Worm (Caenorhabditis elegans) whole organism, L4 larva: ENCODE results near the gene W05H9.4.

Experiments used
- aha-1 ChIP-seq: fragments of 150-350 bp; peaks from one replicate; lab custom pipeline; 2014; ENCODE audit warnings: missing biosample characterization, missing genetic modification characterization
- ama-1 ChIP-seq: fragments of 150-350 bp; optimal IDR thresholded peaks from 2 replicates; lab custom pipeline; 2014; ENCODE audit warnings: inconsistent platforms, mixed read lengths
- ctbp-1 ChIP-seq: fragments of 200-800 bp; sonication (Bioruptor generic); IDR thresholded peaks from 2 replicates; pipeline ENCODE4 v1.3.6; 2022; ENCODE audit warnings: missing genetic modification reagents, missing genetic modification characterization, missing compliant biosample characterization
- fkh-10 ChIP-seq: fragments of 150-350 bp; optimal IDR thresholded peaks from 2 replicates; lab custom pipeline; 2014; ENCODE audit warnings: missing biosample characterization, missing genetic modification reagents, missing genetic modification characterization
- nhr-77 ChIP-seq: fragments of 150-350 bp; optimal IDR thresholded peaks from 2 replicates; lab custom pipeline; 2014; ENCODE audit warnings: missing biosample characterization, missing genetic modification characterization
- pqm-1 ChIP-seq: sonication (generic microtip); optimal IDR thresholded peaks from 2 replicates; lab custom pipeline; 2017; ENCODE audit warnings: missing biosample characterization, missing genetic modification characterization
- zag-1 ChIP-seq: fragments of 150-350 bp; optimal IDR thresholded peaks from 2 replicates; lab custom pipeline; 2014; ENCODE audit warnings: missing biosample characterization, missing genetic modification characterization

ce11 chrX:6256969-6257368 is 6.5 kb upstream of the W05H9.4 start:
- TF ChIP-seq ama-1 (lab: Kevin White, UChicago) (no peak), zag-1 (tag; lab: Kevin White, UChicago) (no peak), aha-1 (tag; lab: Kevin White, UChicago) (peak; percentile 92), fkh-10 (GFP tag; lab: Kevin White, UChicago) (no peak), pqm-1 (tag; lab: Kevin White, UChicago) (no peak), ctbp-1 (GFP tag; lab: Robert Waterston, UW) (no peak), nhr-77 (tag; lab: Kevin White, UChicago) (no peak)
